Worm (Caenorhabditis elegans) whole organism, L1 larva: ENCODE measurements around the gene T05A7.1.
A peak's percentile ranks its signal among the peaks of the same experiment; 100 is the strongest.

Experiments used
- C04F5.9 ChIP-seq: sonication (generic microtip); optimal IDR thresholded peaks from 2 replicates; lab custom pipeline; 2016; ENCODE audit warnings: missing genetic modification characterization, missing compliant biosample characterization
- C34B4.2 ChIP-seq: sonication (generic microtip); optimal IDR thresholded peaks from 2 replicates; lab custom pipeline; 2017; ENCODE audit warnings: mild to moderate bottlenecking, missing genetic modification characterization, missing compliant biosample characterization
- F16B12.6 ChIP-seq: fragments of 150-350 bp; optimal IDR thresholded peaks from 2 replicates; lab custom pipeline; 2014; ENCODE audit warnings: missing biosample characterization, missing genetic modification characterization
- Y116A8C.19 ChIP-seq: sonication (generic microtip); optimal IDR thresholded peaks from 2 replicates; lab custom pipeline; 2016; ENCODE audit warnings: missing compliant biosample characterization, missing genetic modification characterization, borderline replicate concordance
- ama-1 ChIP-seq: fragments of 150-350 bp; optimal IDR thresholded peaks from 2 replicates; lab custom pipeline; 2014
- ceh-8 ChIP-seq: fragments of 200-800 bp; sonication (Bioruptor generic); optimal IDR thresholded peaks from 2 replicates; lab custom pipeline; 2018; ENCODE audit warnings: mild to moderate bottlenecking, missing genetic modification characterization, moderate library complexity, missing compliant biosample characterization
- ceh-82 ChIP-seq, 3 experiments: fragments of 150-350 bp in 1 of 3; sonication (generic microtip) in 2 of 3; optimal IDR thresholded peaks; 2 replicates each; lab custom pipeline; 2014 to 2017; ENCODE audit warnings: missing biosample characterization in 3 of 3, missing genetic modification characterization in 3 of 3
- ces-1 ChIP-seq: fragments of 150-350 bp; optimal IDR thresholded peaks from 2 replicates; lab custom pipeline; 2014; ENCODE audit warnings: missing biosample characterization, missing genetic modification reagents, missing genetic modification characterization
- dpl-1 ChIP-seq, 3 experiments: fragments of 150-350 bp in 2 of 3; sonication (generic microtip) in 1 of 3; optimal IDR thresholded peaks; 2 replicates each; lab custom pipeline; 2014 to 2017; ENCODE audit warnings: missing biosample characterization in 3 of 3, missing genetic modification characterization in 3 of 3, missing genetic modification reagents in 3 of 3
- efl-1 ChIP-seq, 4 experiments: fragments of 150-350 bp; optimal IDR thresholded peaks in 3 of 4; peaks in 1 of 4; 1 replicate in 1 of 4; 2 replicates in 3 of 4; lab custom pipeline; 2014; ENCODE audit warnings: missing biosample characterization in 2 of 4, missing genetic modification characterization in 2 of 4, missing genetic modification reagents in 2 of 4
- egl-13 ChIP-seq: sonication (generic microtip); optimal IDR thresholded peaks from 2 replicates; lab custom pipeline; 2016; ENCODE audit warnings: missing genotype, missing genetic modification reagents, missing genetic modification characterization, missing compliant biosample characterization
- egl-27 ChIP-seq, 2 experiments: fragments of 150-350 bp in 1 of 2; sonication (generic microtip); optimal IDR thresholded peaks; 3 replicates each; lab custom pipeline; 2017 to 2018; ENCODE audit warnings: missing biosample characterization in 2 of 2, missing genetic modification characterization in 2 of 2, missing genetic modification reagents in 2 of 2
- elt-2 ChIP-seq: sonication (generic microtip); optimal IDR thresholded peaks from 2 replicates; lab custom pipeline; 2016; ENCODE audit warnings: missing genetic modification characterization, mild to moderate bottlenecking, inconsistent platforms, missing compliant biosample characterization, missing genetic modification reagents
- elt-3 ChIP-seq, 6 experiments: fragments of 150-350 bp in 1 of 6; sonication (generic microtip); optimal IDR thresholded peaks; 2 replicates each; lab custom pipeline; 2017 to 2018; ENCODE audit warnings: missing biosample characterization in 6 of 6, missing genetic modification characterization in 6 of 6, inconsistent platforms in 1 of 6
- grh-1 ChIP-seq: fragments of 200-800 bp; sonication (Bioruptor generic); IDR thresholded peaks from 2 replicates; pipeline ENCODE4 v1.3.6; 2022; ENCODE audit warnings: missing genetic modification reagents, missing genetic modification characterization, missing compliant biosample characterization
- hlh-17 ChIP-seq: fragments of 200-800 bp; sonication (Bioruptor generic); optimal IDR thresholded peaks from 2 replicates; lab custom pipeline; 2018; ENCODE audit warnings: missing genetic modification characterization, mild to moderate bottlenecking, missing compliant biosample characterization, moderate library complexity, borderline replicate concordance
- lin-13 ChIP-seq: fragments of 150-350 bp; optimal IDR thresholded peaks from 2 replicates; lab custom pipeline; 2014; ENCODE audit warnings: missing biosample characterization, missing genetic modification reagents, missing genetic modification characterization
- lin-14 ChIP-seq: fragments of 200-800 bp; sonication (Bioruptor generic); optimal IDR thresholded peaks from 2 replicates; lab custom pipeline; 2018; ENCODE audit warnings: mild to moderate bottlenecking, missing genetic modification characterization, moderate library complexity, missing compliant biosample characterization
- lin-35 ChIP-seq, 2 experiments: fragments of 150-350 bp; optimal IDR thresholded peaks; 2 replicates each; lab custom pipeline; 2014; ENCODE audit warnings: missing biosample characterization in 2 of 2, missing genetic modification characterization in 2 of 2, missing genetic modification reagents in 2 of 2
- lsy-2 ChIP-seq, 2 experiments: fragments of 150-350 bp; optimal IDR thresholded peaks; 2 replicates each; lab custom pipeline; 2014; ENCODE audit warnings: missing biosample characterization in 2 of 2, missing genetic modification characterization in 2 of 2
- mdl-1 ChIP-seq, 2 experiments: fragments of 150-350 bp; optimal IDR thresholded peaks; 2 replicates each; lab custom pipeline; 2014 to 2017; ENCODE audit warnings: missing biosample characterization in 2 of 2, missing genetic modification characterization in 2 of 2, inconsistent platforms in 1 of 2
- mep-1 ChIP-seq: fragments of 150-350 bp; optimal IDR thresholded peaks from 2 replicates; lab custom pipeline; 2014; ENCODE audit warnings: missing biosample characterization, missing genetic modification characterization
- nhr-12 ChIP-seq: sonication (generic microtip); optimal IDR thresholded peaks from 2 replicates; lab custom pipeline; 2017; ENCODE audit warnings: missing biosample characterization, missing genetic modification characterization
- nhr-237 ChIP-seq: fragments of 150-350 bp; optimal IDR thresholded peaks from 2 replicates; lab custom pipeline; 2014; ENCODE audit warnings: missing biosample characterization, missing genetic modification characterization
- nhr-28 ChIP-seq: fragments of 150-350 bp; optimal IDR thresholded peaks from 2 replicates; lab custom pipeline; 2014; ENCODE audit warnings: missing biosample characterization, missing genetic modification characterization
- nhr-84 ChIP-seq: sonication (generic microtip); optimal IDR thresholded peaks from 2 replicates; lab custom pipeline; 2017; ENCODE audit warnings: missing biosample characterization, missing genetic modification characterization
- nhr-90 ChIP-seq: sonication (generic microtip); optimal IDR thresholded peaks from 2 replicates; lab custom pipeline; 2016; ENCODE audit warnings: mild to moderate bottlenecking, missing genetic modification characterization, missing compliant biosample characterization; ENCODE audit not compliant: poor library complexity
- pag-3 ChIP-seq: sonication (generic microtip); optimal IDR thresholded peaks from 2 replicates; lab custom pipeline; 2017; ENCODE audit warnings: missing genetic modification characterization, mild to moderate bottlenecking, missing compliant biosample characterization, antibody characterized with exemption, borderline replicate concordance; ENCODE audit not compliant: insufficient read depth
- pax-3 ChIP-seq: fragments of 200-800 bp; sonication (Bioruptor generic); optimal IDR thresholded peaks from 2 replicates; lab custom pipeline; 2018; ENCODE audit warnings: mild to moderate bottlenecking, missing genetic modification characterization, moderate library complexity, missing compliant biosample characterization
- pqm-1 ChIP-seq: sonication (generic microtip); optimal IDR thresholded peaks from 3 replicates; lab custom pipeline; 2017; ENCODE audit warnings: missing biosample characterization, missing genetic modification characterization
- snpc-4 ChIP-seq: fragments of 150-350 bp; optimal IDR thresholded peaks from 2 replicates; lab custom pipeline; 2014; ENCODE audit warnings: missing biosample characterization, missing genetic modification characterization
- snu-23 ChIP-seq: sonication (generic microtip); optimal IDR thresholded peaks from 2 replicates; lab custom pipeline; 2016; ENCODE audit warnings: missing genetic modification characterization, missing compliant biosample characterization
- sox-4 ChIP-seq: sonication (generic microtip); optimal IDR thresholded peaks from 2 replicates; lab custom pipeline; 2016; ENCODE audit warnings: missing genetic modification characterization, missing compliant biosample characterization
- sptf-1 ChIP-seq: fragments of 150-350 bp; optimal IDR thresholded peaks from 2 replicates; lab custom pipeline; 2014; ENCODE audit warnings: missing biosample characterization, missing genetic modification characterization
- swsn-7 ChIP-seq: sonication (generic microtip); optimal IDR thresholded peaks from 2 replicates; lab custom pipeline; 2016; ENCODE audit warnings: missing genetic modification characterization, missing compliant biosample characterization
- unc-130 ChIP-seq: fragments of 150-350 bp; optimal IDR thresholded peaks from 2 replicates; lab custom pipeline; 2017; ENCODE audit warnings: missing biosample characterization, missing genetic modification characterization, inconsistent platforms
- unc-30 ChIP-seq: sonication (generic microtip); optimal IDR thresholded peaks from 2 replicates; lab custom pipeline; 2017; ENCODE audit warnings: missing biosample characterization, missing genetic modification characterization
- unc-98 ChIP-seq: fragments of 200-800 bp; sonication (Bioruptor generic); IDR thresholded peaks from 2 replicates; pipeline ENCODE4 v1.3.6; 2022; ENCODE audit warnings: missing genetic modification characterization, missing compliant biosample characterization
- zag-1 ChIP-seq: fragments of 150-350 bp; optimal IDR thresholded peaks from 2 replicates; lab custom pipeline; 2014; ENCODE audit warnings: missing biosample characterization, missing genetic modification characterization
- ztf-11 ChIP-seq, 2 experiments: sonication (generic microtip); optimal IDR thresholded peaks; 2 replicates each; lab custom pipeline; 2016 to 2017; ENCODE audit warnings: missing genetic modification characterization in 2 of 2, missing biosample characterization in 1 of 2, missing compliant biosample characterization in 1 of 2
- ztf-4 ChIP-seq: fragments of 150-350 bp; optimal IDR thresholded peaks from 2 replicates; lab custom pipeline; 2014; ENCODE audit warnings: missing biosample characterization, missing genetic modification characterization

T05A7.1 gene

DNA sequence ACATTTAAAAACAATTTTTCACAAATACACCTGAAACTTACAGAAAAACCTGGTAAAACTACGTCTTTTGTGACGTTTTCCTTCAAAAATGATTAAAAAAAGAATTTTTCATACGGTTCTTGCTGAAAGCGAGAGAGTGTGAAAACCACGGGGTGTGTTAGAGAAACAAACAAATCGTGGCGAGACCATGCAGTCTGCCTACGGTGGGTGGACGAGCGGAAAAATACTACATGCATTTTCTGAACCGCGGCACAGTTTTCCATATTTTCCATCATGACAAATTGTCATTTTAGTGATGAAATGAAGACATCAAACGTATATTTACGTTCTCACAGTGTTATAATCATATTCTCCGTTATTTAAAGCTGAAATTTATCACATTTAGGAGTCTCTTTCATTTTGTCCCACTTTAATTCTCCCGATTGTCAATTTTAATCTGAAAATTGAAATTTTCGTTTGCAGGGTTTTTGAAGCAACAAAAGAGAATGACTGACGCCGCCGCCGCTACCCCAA, 28.4 kb downstream of the T05A7.1 start, which contains the start of the genes F10G7.9 and tsn-1 (continued):
- TF ChIP-seq grh-1 (GFP tag; lab: Robert Waterston, UW) (no peak), nhr-237 (tag; lab: Kevin White, UChicago) (no peak), ama-1 (lab: Kevin White, UChicago) (no peak), swsn-7 (peak; percentile 47), pqm-1 (tag; lab: Kevin White, UChicago) (no peak), sptf-1 (tag; lab: Kevin White, UChicago) (no peak), snu-23 (peak; percentile 68), lsy-2 (tag; optimal IDR thresholded peaks at IDR 0.05; lab: Kevin White, UChicago) (peak; percentile 93 to 98), nhr-84 (no peak), unc-130 (tag; lab: Kevin White, UChicago) (peak; percentile 32), ces-1 (GFP tag; lab: Kevin White, UChicago) (no peak), unc-98 (GFP tag; lab: Robert Waterston, UW) (no peak)

DNA sequence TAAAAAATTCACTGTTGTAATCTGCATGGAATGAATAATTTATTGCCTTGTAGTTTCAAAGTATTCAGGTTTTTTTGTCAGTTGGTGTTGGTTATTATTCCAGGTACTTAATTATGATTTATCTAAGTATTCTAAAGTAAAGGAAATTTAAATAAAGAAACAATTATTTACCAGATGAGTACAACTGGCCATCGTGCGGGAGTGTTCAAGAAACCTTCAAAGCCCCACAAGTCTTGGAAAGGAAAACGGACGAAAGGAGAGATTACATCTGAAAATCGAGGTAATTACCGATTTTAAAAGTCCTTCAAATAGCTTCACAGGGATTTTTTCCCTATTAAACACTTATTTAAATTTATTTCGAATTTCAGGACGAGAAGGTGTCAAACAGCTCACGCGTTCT, 32.1 kb downstream of the T05A7.1 start, which contains the start of gene tag-151:
Gene tag-151, plus strand, starts transcription at position 158 of the 400 bp plus-strand sequence.
- TF ChIP-seq efl-1 (optimal IDR thresholded peaks at IDR 0.05; lab: Kevin White, UChicago) (no peak), efl-1 (GFP tag; optimal IDR thresholded peaks at IDR 0.05 in 1 of 2; lab: Kevin White, UChicago) (peak in 1 of 2 experiments; percentile 52), lsy-2 (tag; optimal IDR thresholded peaks at IDR 0.05; lab: Kevin White, UChicago) (peak in 1 of 2 experiments; percentile 1), sox-4 (tag; lab: Kevin White, UChicago) (no peak), pax-3 (no peak), nhr-90 (peak; percentile 11)

DNA sequence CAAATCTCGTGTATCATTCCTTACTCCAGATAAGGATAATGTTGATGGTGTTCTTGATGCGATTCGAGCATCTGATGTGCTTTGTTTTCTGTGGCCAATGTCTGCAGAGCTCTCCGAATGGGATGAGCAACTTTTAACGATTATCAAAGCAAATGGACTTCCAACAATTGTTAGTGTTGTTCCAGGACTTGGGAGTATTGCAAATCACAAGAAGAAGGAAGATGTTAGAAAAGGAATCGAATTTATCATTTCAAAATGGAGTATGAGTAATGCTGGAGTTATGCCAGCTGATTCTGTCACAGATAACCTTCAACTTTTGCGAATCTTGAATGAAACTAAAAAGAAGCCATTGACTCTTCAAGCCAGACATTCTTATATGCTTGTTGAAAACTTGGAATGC, 32.8 kb downstream of the T05A7.1 start:
- TF ChIP-seq lsy-2 (tag; optimal IDR thresholded peaks at IDR 0.05; lab: Kevin White, UChicago) (no peak), ceh-82 (tag; optimal IDR thresholded peaks at IDR 0.05; lab: Kevin White, UChicago) (no peak), snpc-4 (tag; lab: Kevin White, UChicago) (no peak), sptf-1 (tag; lab: Kevin White, UChicago) (no peak), grh-1 (GFP tag; lab: Robert Waterston, UW) (no peak), nhr-12 (tag; lab: Kevin White, UChicago) (no peak), F16B12.6 (tag; lab: Kevin White, UChicago) (no peak), lin-14 (GFP tag; lab: Kevin White, UChicago) (no peak), egl-27 (tag; optimal IDR thresholded peaks at IDR 0.05; lab: Kevin White, UChicago) (no peak), ceh-8 (no peak), C04F5.9 (tag; lab: Kevin White, UChicago) (no peak), efl-1 (optimal IDR thresholded peaks at IDR 0.05; lab: Kevin White, UChicago) (no peak), efl-1 (GFP tag; optimal IDR thresholded peaks at IDR 0.05 in 1 of 2; lab: Kevin White, UChicago) (no peak), egl-13 (no peak), zag-1 (tag; lab: Kevin White, UChicago) (no peak), C34B4.2 (tag; lab: Kevin White, UChicago) (no peak), pag-3 (tag; lab: Kevin White, UChicago) (no peak), unc-30 (no peak)

DNA sequence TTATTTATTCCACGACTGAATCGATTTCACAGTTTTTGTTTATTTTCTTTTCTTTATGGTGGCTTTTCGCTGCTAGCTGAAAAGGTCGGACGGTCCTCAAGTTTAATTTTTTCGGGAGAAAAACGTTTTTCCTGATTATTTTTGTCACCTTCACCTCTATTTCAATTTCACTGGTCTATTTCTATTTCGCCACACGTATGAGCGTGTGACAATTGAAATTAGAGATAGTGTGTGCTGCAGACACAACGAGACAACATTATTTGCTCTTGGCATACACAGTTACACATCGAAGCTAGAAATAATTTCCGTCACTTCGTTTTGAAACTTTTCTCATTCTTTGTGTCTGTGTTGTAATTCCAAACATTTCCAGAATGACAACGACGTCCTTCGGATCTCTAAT, 37.7 kb downstream of the T05A7.1 start, which contains the start of gene F41C3.8:
Gene F41C3.8, plus strand, starts transcription at position 371 of the 400 bp plus-strand sequence.
- TF ChIP-seq lin-35 (GFP tag; optimal IDR thresholded peaks at IDR 0.05; lab: Kevin White, UChicago) (peak in 1 of 2 experiments; percentile 21), elt-2 (peak; percentile 33), ztf-11 (tag; optimal IDR thresholded peaks at IDR 0.05; lab: Kevin White, UChicago) (no peak)

DNA sequence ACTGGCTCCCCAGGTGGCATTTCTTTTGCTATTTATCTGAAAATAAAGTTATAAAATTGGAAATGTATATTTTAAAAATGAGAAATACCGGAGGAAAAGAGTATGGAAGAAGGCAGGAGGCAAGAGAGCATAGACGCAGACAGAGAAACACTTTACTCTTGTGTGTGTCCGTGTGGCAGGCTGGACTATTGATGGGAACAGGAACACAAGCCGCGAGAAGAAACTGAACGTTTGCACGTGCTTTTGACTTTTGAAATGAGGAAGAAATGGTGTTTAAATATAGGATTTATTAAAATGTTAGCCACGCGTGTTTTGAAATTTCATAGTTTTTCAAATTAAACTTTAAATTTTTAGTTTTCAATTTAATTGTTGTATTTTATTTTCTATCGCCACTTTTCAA, 48.1 kb downstream of the T05A7.1 start, which contains the start of gene F10G7.10:
Gene F10G7.10, minus strand, starts transcription at position 145 of the 400 bp plus-strand sequence.
- TF ChIP-seq Y116A8C.19 (tag; lab: Kevin White, UChicago) (no peak), hlh-17 (GFP tag; lab: Kevin White, UChicago) (no peak), mep-1 (tag; lab: Kevin White, UChicago) (peak; percentile 15), mdl-1 (tag; optimal IDR thresholded peaks at IDR 0.05; lab: Kevin White, UChicago) (peak in 1 of 2 experiments; percentile 19), lin-14 (GFP tag; lab: Kevin White, UChicago) (peak; percentile 56), unc-98 (GFP tag; lab: Robert Waterston, UW) (no peak), ztf-4 (tag; lab: Kevin White, UChicago) (no peak), lin-13 (GFP tag; lab: Kevin White, UChicago) (no peak), elt-3 (tag; optimal IDR thresholded peaks at IDR 0.05; lab: Kevin White, UChicago) (no peak), nhr-28 (tag; lab: Kevin White, UChicago) (no peak), dpl-1 (GFP tag; optimal IDR thresholded peaks at IDR 0.05; lab: Kevin White, UChicago) (peak in 1 of 3 experiments; percentile 4)
